Fruit fly (Drosophila melanogaster) whole organism, embryonic: ENCODE data around the gene CG32713.

Experiments used
- Ada2b ChIP-seq: fragments of 200-800 bp; sonication (Bioruptor generic); IDR thresholded peaks from 2 replicates; pipeline ENCODE4 v1.3.6; 2022; ENCODE audit warnings: missing biosample characterization, missing genetic modification characterization
- BtbVII ChIP-seq: fragments of 200-800 bp; sonication (Bioruptor generic); optimal IDR thresholded peaks from 3 replicates; lab custom pipeline; 2017; ENCODE audit warnings: missing biosample characterization, mild to moderate bottlenecking, missing genetic modification characterization
- CG13296 ChIP-seq: fragments of 200-800 bp; sonication (Bioruptor generic); optimal IDR thresholded peaks from 3 replicates; lab custom pipeline; 2018; ENCODE audit warnings: missing biosample characterization, mild to moderate bottlenecking, missing genetic modification characterization
- CG18599 ChIP-seq: fragments of 200-800 bp; sonication (Bioruptor generic); optimal IDR thresholded peaks from 3 replicates; lab custom pipeline; 2017; ENCODE audit warnings: missing biosample characterization, missing genetic modification characterization, mild to moderate bottlenecking, moderate library complexity, missing genetic modification reagents
- CG18764 ChIP-seq: fragments of 200-800 bp; sonication (Bioruptor generic); optimal IDR thresholded peaks from 3 replicates; lab custom pipeline; 2016; ENCODE audit warnings: missing biosample characterization, missing genetic modification characterization
- CG7987 ChIP-seq: fragments of 200-800 bp; sonication (Bioruptor generic); optimal IDR thresholded peaks from 2 replicates; lab custom pipeline; 2018; ENCODE audit warnings: missing biosample characterization, mild to moderate bottlenecking, missing genetic modification characterization, moderate library complexity
- Dek ChIP-seq: fragments of 200-800 bp; sonication (Bioruptor generic); optimal IDR thresholded peaks from 3 replicates; lab custom pipeline; 2019; ENCODE audit warnings: missing biosample characterization, mild to moderate bottlenecking, missing genetic modification characterization, moderate library complexity
- NC2β ChIP-seq: fragments of 200-800 bp; sonication (Bioruptor generic); optimal IDR thresholded peaks from 2 replicates; lab custom pipeline; 2016; ENCODE audit warnings: missing biosample characterization, missing genetic modification characterization
- fd102C ChIP-seq: fragments of 200-800 bp; sonication (Bioruptor generic); optimal IDR thresholded peaks from 2 replicates; lab custom pipeline; 2018; ENCODE audit warnings: missing biosample characterization, mild to moderate bottlenecking, missing genetic modification characterization, moderate library complexity
- fd64A ChIP-seq: fragments of 200-800 bp; sonication (Bioruptor generic); optimal IDR thresholded peaks from 3 replicates; lab custom pipeline; 2018; ENCODE audit warnings: missing biosample characterization, mild to moderate bottlenecking, missing genetic modification characterization
- klu ChIP-seq: fragments of 200-800 bp; sonication (Bioruptor generic); IDR thresholded peaks from 2 replicates; pipeline ENCODE4 v1.3.6; 2022; ENCODE audit warnings: missing biosample characterization, missing genetic modification characterization
- lab ChIP-seq: fragments of 200-800 bp; sonication (Bioruptor generic); optimal IDR thresholded peaks from 3 replicates; lab custom pipeline; 2017; ENCODE audit warnings: missing biosample characterization, missing genetic modification characterization, mild to moderate bottlenecking, moderate library complexity, missing genetic modification reagents
- tio ChIP-seq: fragments of 200-800 bp; sonication (Bioruptor generic); optimal IDR thresholded peaks from 2 replicates; lab custom pipeline; 2017; ENCODE audit warnings: missing biosample characterization, missing genetic modification characterization, inconsistent platforms
- wor ChIP-seq: fragments of 200-800 bp; sonication (Bioruptor generic); IDR thresholded peaks from 2 replicates; pipeline ENCODE4 v1.3.6; 2022; ENCODE audit warnings: missing biosample characterization, missing genetic modification characterization

dm6 chrX:8489048-8489447 lies 31.6 kb upstream of the CG32713 start, which contains the start of gene CG33181:
- TF ChIP-seq CG13296 (GFP tag; lab: Kevin White, UChicago) (no peak), fd64A (GFP tag; lab: Kevin White, UChicago) (no peak), klu (no peak), wor (GFP tag; lab: Robert Waterston, UW) (no peak), lab (GFP tag; lab: Kevin White, UChicago) (no peak), tio (GFP tag; lab: Kevin White, UChicago) (no peak), Ada2b (GFP tag; lab: Robert Waterston, UW) (no peak), CG7987 (GFP tag; lab: Kevin White, UChicago) (no peak), fd102C (GFP tag; lab: Kevin White, UChicago) (no peak), Dek (tag; lab: Kevin White, UChicago) (no peak), BtbVII (no peak), CG18599 (GFP tag; lab: Kevin White, UChicago) (no peak), CG18764 (GFP tag; lab: Kevin White, UChicago) (no peak), NC2β (GFP tag; lab: Kevin White, UChicago) (no peak)
